Worm (Caenorhabditis elegans): Measurements from ENCODE around the gene col-81.

Gene col-81

ce11 chrII:10970625-10971024, 42.9 kb downstream of the col-81 start:
- TF ChIP-seq vab-7 (GFP tag; IDR thresholded peaks at IDR 0.05): no peak
- TF ChIP-seq unc-62 (GFP tag; optimal IDR thresholded peaks at IDR 0.05 in 1 of 2): peak in 1 of 2 experiments; percentile 20
- no peak for TF ChIP-seq unc-62 (tag; optimal IDR thresholded peaks at IDR 0.05)
- no peak for TF ChIP-seq ZK546.5 (tag; optimal IDR thresholded peaks at IDR 0.05)
- no peak for TF ChIP-seq F37D6.2 (tag; optimal IDR thresholded peaks at IDR 0.05)

- no peak for TF ChIP-seq fos-1 (tag; optimal IDR thresholded peaks at IDR 0.05)
- TF ChIP-seq mdl-1 (tag; optimal IDR thresholded peaks at IDR 0.05): no peak
- no peak for TF ChIP-seq nhr-42 (GFP tag; IDR thresholded peaks at IDR 0.05)
- TF ChIP-seq lir-3 (tag; optimal IDR thresholded peaks at IDR 0.05): no peak
- no peak for TF ChIP-seq nhr-11 (tag; optimal IDR thresholded peaks at IDR 0.05)
- TF ChIP-seq ztf-11 (tag; optimal IDR thresholded peaks at IDR 0.05): no peak
- TF ChIP-seq nhr-76 (tag; optimal IDR thresholded peaks at IDR 0.05): no peak
- TF ChIP-seq duxl-1 (tag; optimal IDR thresholded peaks at IDR 0.05; ENCODE audit: poor library complexity): no peak
- TF ChIP-seq spr-3 (GFP tag; optimal IDR thresholded peaks at IDR 0.05): no peak
- no peak for TF ChIP-seq ceh-28 (tag; optimal IDR thresholded peaks at IDR 0.05)
- no peak for TF ChIP-seq lin-13 (GFP tag; optimal IDR thresholded peaks at IDR 0.05)
These were observed 48.8 kb downstream of the col-81 start for ce11 chrII:10964748-10965147.

Measured in whole organism, L4 larva.